Fruit fly (Drosophila melanogaster) whole organism, embryonic: ENCODE measurements around the gene Usp5.

Experiments
- Ada2b ChIP-seq: fragments of 200-800 bp; sonication (Bioruptor generic); IDR thresholded peaks from 2 replicates; pipeline ENCODE4 v1.3.6; 2022; ENCODE audit warnings: missing biosample characterization, missing genetic modification characterization
- BtbVII ChIP-seq: fragments of 200-800 bp; sonication (Bioruptor generic); optimal IDR thresholded peaks from 3 replicates; lab custom pipeline; 2017; ENCODE audit warnings: missing biosample characterization, mild to moderate bottlenecking, missing genetic modification characterization
- CG10959 ChIP-seq: fragments of 200-800 bp; sonication (Bioruptor generic); IDR thresholded peaks from 2 replicates; pipeline ENCODE4 v1.3.6; 2022; ENCODE audit warnings: missing biosample characterization, missing genetic modification characterization
- CG12219 ChIP-seq: fragments of 200-800 bp; sonication (Bioruptor generic); optimal IDR thresholded peaks from 3 replicates; lab custom pipeline; 2018; ENCODE audit warnings: missing biosample characterization, mild to moderate bottlenecking, missing genetic modification characterization
- CG12659 ChIP-seq: fragments of 200-800 bp; sonication (Bioruptor generic); optimal IDR thresholded peaks from 3 replicates; lab custom pipeline; 2017; ENCODE audit warnings: mild to moderate bottlenecking, missing biosample characterization, missing genetic modification reagents, missing genetic modification characterization
- CG13424 ChIP-seq: fragments of 200-800 bp; sonication (Bioruptor generic); optimal IDR thresholded peaks from 2 replicates; lab custom pipeline; 2019; ENCODE audit warnings: missing biosample characterization, mild to moderate bottlenecking, missing genetic modification characterization, moderate library complexity
- CG13894 ChIP-seq: fragments of 200-800 bp; sonication (Bioruptor generic); optimal IDR thresholded peaks from 3 replicates; lab custom pipeline; 2018; ENCODE audit warnings: missing biosample characterization, mild to moderate bottlenecking, missing genetic modification characterization, moderate library complexity
- CG17359 ChIP-seq: fragments of 200-800 bp; sonication (Bioruptor generic); optimal IDR thresholded peaks from 3 replicates; lab custom pipeline; 2018; ENCODE audit warnings: missing biosample characterization, mild to moderate bottlenecking, missing genetic modification characterization, moderate library complexity
- CG1792 ChIP-seq: fragments of 200-800 bp; sonication (Bioruptor generic); optimal IDR thresholded peaks from 2 replicates; lab custom pipeline; 2016; ENCODE audit warnings: missing biosample characterization, missing genetic modification characterization
- CG18262 ChIP-seq: fragments of 200-800 bp; optimal IDR thresholded peaks from 3 replicates; lab custom pipeline; 2019; ENCODE audit warnings: missing biosample characterization, mild to moderate bottlenecking, missing genetic modification characterization, moderate library complexity
- CG2116 ChIP-seq: fragments of 200-800 bp; sonication (Bioruptor generic); optimal IDR thresholded peaks from 3 replicates; lab custom pipeline; 2018; ENCODE audit warnings: missing biosample characterization, mild to moderate bottlenecking, missing genetic modification characterization
- CG2129 ChIP-seq: fragments of 200-800 bp; sonication (Bioruptor generic); IDR thresholded peaks from 2 replicates; pipeline ENCODE4 v1.3.6; 2022; ENCODE audit warnings: missing biosample characterization, missing genetic modification characterization; ENCODE audit not compliant: partially characterized antibody
- CG2678 ChIP-seq: fragments of 200-800 bp; sonication (Bioruptor generic); optimal IDR thresholded peaks from 3 replicates; lab custom pipeline; 2019; ENCODE audit warnings: missing biosample characterization, mild to moderate bottlenecking, missing genetic modification characterization, moderate library complexity
- CG30431 ChIP-seq: fragments of 200-800 bp; sonication (Bioruptor generic); optimal IDR thresholded peaks from 2 replicates; lab custom pipeline; 2017; ENCODE audit warnings: missing biosample characterization, missing genetic modification characterization
- CG32532 ChIP-seq: fragments of 200-800 bp; sonication (Bioruptor generic); IDR thresholded peaks from 2 replicates; pipeline ENCODE4 v1.3.6; 2022; ENCODE audit warnings: missing biosample characterization, missing genetic modification characterization
- CG42726 ChIP-seq: fragments of 200-800 bp; sonication (Bioruptor generic); IDR thresholded peaks from 2 replicates; pipeline ENCODE4 v1.3.6; 2022; ENCODE audit warnings: missing biosample characterization, missing genetic modification characterization; ENCODE audit not compliant: partially characterized antibody
- CG4328 ChIP-seq: fragments of 200-800 bp; sonication (Bioruptor generic); optimal IDR thresholded peaks from 3 replicates; lab custom pipeline; 2017; ENCODE audit warnings: missing biosample characterization, missing genetic modification reagents, missing genetic modification characterization
- CG6765 ChIP-seq: fragments of 200-800 bp; sonication (Bioruptor generic); optimal IDR thresholded peaks from 3 replicates; lab custom pipeline; 2017; ENCODE audit warnings: missing biosample characterization, mild to moderate bottlenecking, missing genetic modification characterization
- CG7839 ChIP-seq: fragments of 200-800 bp; sonication (Bioruptor generic); optimal IDR thresholded peaks from 3 replicates; lab custom pipeline; 2018; ENCODE audit warnings: missing biosample characterization, mild to moderate bottlenecking, missing genetic modification characterization, moderate library complexity
- CG7963 ChIP-seq: fragments of 200-800 bp; sonication (Bioruptor generic); IDR thresholded peaks from 3 replicates; pipeline ENCODE4 v1.3.6; 2022; ENCODE audit warnings: missing biosample characterization, missing genetic modification characterization; ENCODE audit not compliant: partially characterized antibody
- CG8478 ChIP-seq: fragments of >200 bp; optimal IDR thresholded peaks from 2 replicates; lab custom pipeline; 2018
- CG9817 ChIP-seq: fragments of 200-800 bp; sonication (Bioruptor generic); optimal IDR thresholded peaks from 2 replicates; lab custom pipeline; 2018; ENCODE audit warnings: missing biosample characterization, mild to moderate bottlenecking, missing genetic modification characterization, moderate library complexity
- Dbx ChIP-seq: fragments of 200-800 bp; sonication (Bioruptor generic); IDR thresholded peaks from 3 replicates; pipeline ENCODE4 v1.3.6; 2022; ENCODE audit warnings: missing biosample characterization, missing genetic modification characterization
- Dll ChIP-seq: fragments of 200-800 bp; sonication (Bioruptor generic); IDR thresholded peaks from 4 replicates; pipeline ENCODE4 v1.3.6; 2022; ENCODE audit warnings: missing biosample characterization, missing genetic modification characterization; ENCODE audit not compliant: partially characterized antibody
- Dref ChIP-seq: fragments of 200-800 bp; sonication (Bioruptor generic); IDR thresholded peaks from 2 replicates; pipeline ENCODE4 v1.3.6; 2022; ENCODE audit warnings: missing biosample characterization, missing genetic modification characterization
- HLH4C ChIP-seq: fragments of 200-800 bp; sonication (Bioruptor generic); IDR thresholded peaks from 3 replicates; pipeline ENCODE4 v1.3.6; 2022; ENCODE audit warnings: missing biosample characterization, missing genetic modification characterization; ENCODE audit not compliant: partially characterized antibody
- HmgZ ChIP-seq: fragments of 200-800 bp; sonication (Bioruptor generic); optimal IDR thresholded peaks from 2 replicates; lab custom pipeline; 2018; ENCODE audit warnings: missing biosample characterization, mild to moderate bottlenecking, missing genetic modification characterization
- Meics ChIP-seq: fragments of 200-800 bp; sonication (Bioruptor generic); optimal IDR thresholded peaks from 2 replicates; lab custom pipeline; 2017; ENCODE audit warnings: missing biosample characterization, mild to moderate bottlenecking, missing genetic modification characterization
- Nf-YA ChIP-seq: fragments of 200-800 bp; sonication (Bioruptor generic); IDR thresholded peaks from 2 replicates; pipeline ENCODE4 v1.3.6; 2022; ENCODE audit warnings: missing biosample characterization, missing genetic modification characterization
- Stat92E ChIP-seq, 3 experiments: fragments of >200 bp in 2 of 3; fragments of 200-800 bp in 1 of 3; sonication (Bioruptor generic) in 1 of 3; optimal IDR thresholded peaks; 2 replicates each; lab custom pipeline; 2017 to 2019; ENCODE audit warnings: missing biosample characterization in 3 of 3, missing genetic modification characterization in 3 of 3, mild to moderate bottlenecking in 1 of 3, moderate library complexity in 1 of 3
- ato ChIP-seq: fragments of 200-800 bp; sonication (Bioruptor generic); IDR thresholded peaks from 2 replicates; pipeline ENCODE4 v1.3.6; 2022; ENCODE audit warnings: missing biosample characterization, missing genetic modification characterization; ENCODE audit not compliant: partially characterized antibody
- bsh ChIP-seq, 2 experiments: fragments of 200-800 bp; sonication (Bioruptor generic); optimal IDR thresholded peaks; 2 replicates each; lab custom pipeline; 2017 to 2018; ENCODE audit warnings: mild to moderate bottlenecking in 2 of 2, missing biosample characterization in 2 of 2, missing genetic modification characterization in 2 of 2, moderate library complexity in 1 of 2
- cas ChIP-seq: fragments of 200-800 bp; sonication (Bioruptor generic); IDR thresholded peaks from 2 replicates; pipeline ENCODE4 v1.3.6; 2022; ENCODE audit warnings: missing biosample characterization, missing genetic modification characterization
- cwo ChIP-seq: fragments of 200-800 bp; sonication (Bioruptor generic); optimal IDR thresholded peaks from 3 replicates; lab custom pipeline; 2017; ENCODE audit warnings: missing biosample characterization, missing genetic modification characterization, mild to moderate bottlenecking, moderate library complexity, missing genetic modification reagents
- dysf ChIP-seq: fragments of 200-800 bp; sonication (Bioruptor generic); IDR thresholded peaks from 3 replicates; pipeline ENCODE4 v1.3.6; 2022; ENCODE audit warnings: missing biosample characterization, missing genetic modification characterization
- gem ChIP-seq: fragments of 200-800 bp; sonication (Bioruptor generic); optimal IDR thresholded peaks from 2 replicates; lab custom pipeline; 2019; ENCODE audit warnings: missing biosample characterization, mild to moderate bottlenecking, missing genetic modification characterization, moderate library complexity
- hbn ChIP-seq: fragments of 200-800 bp; sonication (Bioruptor generic); IDR thresholded peaks from 2 replicates; pipeline ENCODE4 v1.3.6; 2022; ENCODE audit warnings: missing biosample characterization, missing genetic modification characterization; ENCODE audit not compliant: partially characterized antibody
- her ChIP-seq: fragments of 200-800 bp; sonication (Bioruptor generic); optimal IDR thresholded peaks from 2 replicates; lab custom pipeline; 2016; ENCODE audit warnings: missing biosample characterization, missing genetic modification characterization
- ind ChIP-seq: fragments of 200-800 bp; sonication (Bioruptor generic); optimal IDR thresholded peaks from 3 replicates; lab custom pipeline; 2016; ENCODE audit warnings: missing biosample characterization, missing genetic modification characterization
- inv ChIP-seq: fragments of 200-800 bp; sonication (Bioruptor generic); IDR thresholded peaks from 2 replicates; pipeline ENCODE4 v1.3.6; 2022; ENCODE audit warnings: missing biosample characterization, missing genetic modification characterization; ENCODE audit not compliant: partially characterized antibody
- mld ChIP-seq: fragments of 200-800 bp; sonication (Bioruptor generic); IDR thresholded peaks from 3 replicates; pipeline ENCODE4 v1.3.6; 2022; ENCODE audit warnings: missing biosample characterization, missing genetic modification characterization; ENCODE audit not compliant: partially characterized antibody
- pros ChIP-seq: fragments of 200-800 bp; sonication (Bioruptor generic); optimal IDR thresholded peaks from 3 replicates; lab custom pipeline; 2019; ENCODE audit warnings: missing biosample characterization, mild to moderate bottlenecking, missing genetic modification characterization, moderate library complexity
- schlank ChIP-seq: fragments of 200-800 bp; sonication (Bioruptor generic); optimal IDR thresholded peaks from 2 replicates; lab custom pipeline; 2018; ENCODE audit warnings: missing biosample characterization, mild to moderate bottlenecking, missing genetic modification characterization
- sna ChIP-seq: fragments of 200-800 bp; sonication (Bioruptor generic); IDR thresholded peaks from 2 replicates; pipeline ENCODE4 v1.3.6; 2022; ENCODE audit warnings: missing biosample characterization, missing genetic modification characterization; ENCODE audit not compliant: partially characterized antibody
- tap ChIP-seq: fragments of 200-800 bp; optimal IDR thresholded peaks from 3 replicates; lab custom pipeline; 2019; ENCODE audit warnings: missing biosample characterization, mild to moderate bottlenecking, missing genetic modification characterization, moderate library complexity
- tna ChIP-seq: fragments of 200-800 bp; sonication (Bioruptor generic); IDR thresholded peaks from 2 replicates; pipeline ENCODE4 v1.3.6; 2022; ENCODE audit warnings: missing biosample characterization, missing genetic modification characterization; ENCODE audit not compliant: partially characterized antibody
- vvl ChIP-seq: fragments of 200-800 bp; sonication (Bioruptor generic); IDR thresholded peaks from 2 replicates; pipeline ENCODE4 v1.3.6; 2022; ENCODE audit warnings: missing biosample characterization, missing genetic modification characterization

The Usp5 gene

DNA sequence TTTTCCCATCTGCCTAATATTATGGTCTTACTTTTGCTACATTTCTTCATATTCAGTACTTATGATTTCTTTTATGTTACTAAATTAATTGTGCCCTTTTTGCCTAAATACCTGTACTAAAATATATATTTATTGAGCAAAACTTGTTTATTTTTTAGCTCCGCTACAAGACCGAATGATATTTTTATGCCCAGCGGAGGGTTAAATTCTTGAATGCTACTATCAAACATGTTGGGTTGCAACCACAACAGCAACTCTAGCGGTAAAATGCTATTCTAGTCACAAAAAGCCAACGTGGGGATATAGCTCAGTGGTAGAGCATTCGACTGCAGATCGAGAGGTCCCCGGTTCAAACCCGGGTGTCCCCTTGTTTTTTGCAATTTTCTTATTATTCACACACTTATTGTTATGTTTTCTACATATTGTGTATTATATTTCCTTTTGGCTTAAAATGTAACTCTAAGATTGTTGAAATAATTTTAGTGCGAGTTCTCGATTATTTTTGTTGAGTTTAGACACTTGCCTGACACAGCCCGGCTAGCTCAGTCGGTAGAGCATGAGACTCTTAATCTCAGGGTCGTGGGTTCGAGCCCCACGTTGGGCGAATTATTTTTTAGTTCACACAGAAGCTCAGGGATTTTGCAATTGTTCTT, 52.0 kb downstream of the Usp5 start (continued):
- TF ChIP-seq Dbx (GFP tag; lab: Robert Waterston, UW) (0 out of 3 replicates have a peak, but pooled peaks have one; percentile 53), cas (GFP tag; lab: Robert Waterston, UW) (0 out of 2 replicates have a peak, but pooled peaks have one; percentile 6), sna (GFP tag; lab: Robert Waterston, UW) (peak; percentile 72), Meics (GFP tag; lab: Kevin White, UChicago) (peak; percentile 27), CG13894 (tag; lab: Kevin White, UChicago) (peak; percentile 40), ato (GFP tag; lab: Robert Waterston, UW) (peak; percentile 93), gem (tag; lab: Kevin White, UChicago) (peak; percentile 44), CG9817 (tag; lab: Kevin White, UChicago) (peak; percentile 22), CG42726 (peak; percentile 88), BtbVII (GFP tag; lab: Kevin White, UChicago) (no peak), mld (GFP tag; lab: Robert Waterston, UW) (peak; percentile 95), Dref (GFP tag; lab: Robert Waterston, UW) (no peak), CG12219 (GFP tag; lab: Kevin White, UChicago) (no peak), Nf-YA (no peak), schlank (no peak), CG2129 (GFP tag; lab: Robert Waterston, UW) (peak; percentile 38; the same call in 1 of the 2 replicates), tna (peak; percentile 79), CG17359 (tag; lab: Kevin White, UChicago) (peak; percentile 2), HmgZ (tag; lab: Kevin White, UChicago) (no peak), Stat92E (GFP tag; optimal IDR thresholded peaks at IDR 0.05; lab: Kevin White, UChicago) (peak in 1 of 3 experiments; percentile 12), CG7963 (GFP tag; lab: Robert Waterston, UW) (peak; percentile 93), CG32532 (peak; percentile 43; the same call in 1 of the 2 replicates), pros (GFP tag; lab: Kevin White, UChicago) (peak; percentile 76), CG18262 (tag; lab: Kevin White, UChicago) (peak; percentile 38), inv (GFP tag; lab: Robert Waterston, UW) (peak; percentile 62; the same call in 1 of the 2 replicates), CG8478 (no peak), dysf (GFP tag; lab: Robert Waterston, UW) (peak; percentile 35; the same call in 1 of the 3 replicates), CG30431 (GFP tag; lab: Kevin White, UChicago) (no peak), her (no peak), tap (peak; percentile 14), Dll (GFP tag; lab: Robert Waterston, UW) (peak; percentile 60), CG1792 (GFP tag; lab: Kevin White, UChicago) (no peak), cwo (GFP tag; lab: Kevin White, UChicago) (peak; percentile 43), HLH4C (GFP tag; lab: Robert Waterston, UW) (peak; percentile 85), CG2678 (tag; lab: Kevin White, UChicago) (peak; percentile 53), bsh (GFP tag; optimal IDR thresholded peaks at IDR 0.05; lab: Kevin White, UChicago) (peak in 1 of 2 experiments; percentile 8), hbn (GFP tag; lab: Robert Waterston, UW) (no peak), CG7839 (tag; lab: Kevin White, UChicago) (peak; percentile 18), CG6765 (GFP tag; lab: Kevin White, UChicago) (no peak), vvl (GFP tag; lab: Robert Waterston, UW) (peak; percentile 24; the same call in 1 of the 2 replicates), CG4328 (GFP tag; lab: Kevin White, UChicago) (peak; percentile 8), CG10959 (GFP tag; lab: Robert Waterston, UW) (peak; percentile 87), ind (GFP tag; lab: Kevin White, UChicago) (peak; percentile 11), CG12659 (GFP tag; lab: Kevin White, UChicago) (peak; percentile 17), CG13424 (tag; lab: Kevin White, UChicago) (peak; percentile 36), Ada2b (peak; percentile 3; the same call in 1 of the 2 replicates), CG2116 (no peak)
